Fruit fly (Drosophila melanogaster) whole organism, embryonic: ENCODE data around the gene CG18557.

Source experiments
- Abd-B ChIP-seq: fragments of 200-800 bp; sonication (Bioruptor generic); optimal IDR thresholded peaks from 2 replicates; lab custom pipeline; 2018; ENCODE audit warnings: missing biosample characterization, mild to moderate bottlenecking, missing genetic modification characterization, moderate library complexity
- Atf6 ChIP-seq: fragments of 200-800 bp; sonication (Bioruptor generic); IDR thresholded peaks from 2 replicates; pipeline ENCODE4 v1.3.6; 2022; ENCODE audit warnings: missing biosample characterization, missing genetic modification characterization
- Blimp-1 ChIP-seq: fragments of 200-800 bp; sonication (Bioruptor generic); optimal IDR thresholded peaks from 3 replicates; lab custom pipeline; 2018; ENCODE audit warnings: missing biosample characterization, missing genetic modification characterization, mild to moderate bottlenecking, moderate library complexity, missing genetic modification reagents
- CG10274 ChIP-seq: fragments of 200-800 bp; sonication (Bioruptor generic); optimal IDR thresholded peaks from 3 replicates; lab custom pipeline; 2017; ENCODE audit warnings: missing biosample characterization, mild to moderate bottlenecking, missing genetic modification characterization
- CG10321 ChIP-seq: fragments of 200-800 bp; sonication (Bioruptor generic); IDR thresholded peaks from 2 replicates; pipeline ENCODE4 v1.3.6; 2022; ENCODE audit warnings: missing biosample characterization, missing genetic modification characterization
- CG10462 ChIP-seq: fragments of 200-800 bp; sonication (Bioruptor generic); optimal IDR thresholded peaks from 2 replicates; lab custom pipeline; 2016; ENCODE audit warnings: missing biosample characterization, missing genetic modification characterization
- CG10565 ChIP-seq: fragments of 200-800 bp; sonication (Bioruptor generic); optimal IDR thresholded peaks from 3 replicates; lab custom pipeline; 2016; ENCODE audit warnings: missing biosample characterization, mild to moderate bottlenecking, missing genetic modification characterization
- CG13775 ChIP-seq: fragments of 200-800 bp; sonication (Bioruptor generic); optimal IDR thresholded peaks from 3 replicates; lab custom pipeline; 2017; ENCODE audit warnings: missing biosample characterization, mild to moderate bottlenecking, missing genetic modification characterization
- CG15073 ChIP-seq: fragments of 200-800 bp; sonication (Bioruptor generic); optimal IDR thresholded peaks from 2 replicates; lab custom pipeline; 2016; ENCODE audit warnings: missing biosample characterization, missing genetic modification characterization
- CG15269 ChIP-seq: fragments of 200-800 bp; sonication (Bioruptor generic); optimal IDR thresholded peaks from 2 replicates; lab custom pipeline; 2018; ENCODE audit warnings: missing biosample characterization, mild to moderate bottlenecking, missing genetic modification characterization, moderate library complexity
- CG17912 ChIP-seq: fragments of 200-800 bp; sonication (Bioruptor generic); optimal IDR thresholded peaks from 2 replicates; lab custom pipeline; 2018; ENCODE audit warnings: missing biosample characterization, mild to moderate bottlenecking, missing genetic modification characterization
- CG18619 ChIP-seq: fragments of 200-800 bp; sonication (Bioruptor generic); optimal IDR thresholded peaks from 3 replicates; lab custom pipeline; 2017; ENCODE audit warnings: missing biosample characterization, mild to moderate bottlenecking, missing genetic modification characterization
- CG2199 ChIP-seq: fragments of 200-800 bp; sonication (Bioruptor generic); IDR thresholded peaks from 3 replicates; pipeline ENCODE4 v1.3.6; 2022; ENCODE audit warnings: missing biosample characterization, missing genetic modification characterization
- CG30403 ChIP-seq: fragments of 200-800 bp; sonication (Bioruptor generic); optimal IDR thresholded peaks from 3 replicates; lab custom pipeline; 2016; ENCODE audit warnings: missing biosample characterization, missing genetic modification characterization
- CG4730 ChIP-seq: fragments of 200-800 bp; sonication (Bioruptor generic); IDR thresholded peaks from 2 replicates; pipeline ENCODE4 v1.3.6; 2022; ENCODE audit warnings: missing biosample characterization, missing genetic modification characterization
- CG4854 ChIP-seq: fragments of 200-800 bp; sonication (Bioruptor generic); optimal IDR thresholded peaks from 2 replicates; lab custom pipeline; 2016; ENCODE audit warnings: missing biosample characterization, missing genetic modification characterization, inconsistent platforms
- CG7786 ChIP-seq: fragments of 200-800 bp; sonication (Bioruptor generic); optimal IDR thresholded peaks from 2 replicates; lab custom pipeline; 2016; ENCODE audit warnings: missing biosample characterization, missing genetic modification characterization
- CG7839 ChIP-seq: fragments of 200-800 bp; sonication (Bioruptor generic); optimal IDR thresholded peaks from 3 replicates; lab custom pipeline; 2018; ENCODE audit warnings: missing biosample characterization, mild to moderate bottlenecking, missing genetic modification characterization, moderate library complexity
- CG8388 ChIP-seq: fragments of 200-800 bp; sonication (Bioruptor generic); optimal IDR thresholded peaks from 2 replicates; lab custom pipeline; 2019; ENCODE audit warnings: missing biosample characterization, mild to moderate bottlenecking, missing genetic modification characterization, moderate library complexity
- CTCF ChIP-seq: fragments of 200-800 bp; sonication (Bioruptor generic); optimal IDR thresholded peaks from 2 replicates; lab custom pipeline; 2017; ENCODE audit warnings: missing biosample characterization, mild to moderate bottlenecking, missing genetic modification characterization, moderate library complexity
- Camta ChIP-seq: fragments of 200-800 bp; sonication (Bioruptor generic); optimal IDR thresholded peaks from 2 replicates; lab custom pipeline; 2016; ENCODE audit warnings: missing biosample characterization, missing genetic modification characterization
- Dad ChIP-seq: fragments of 200-800 bp; sonication (Bioruptor generic); optimal IDR thresholded peaks from 3 replicates; lab custom pipeline; 2016; ENCODE audit warnings: missing biosample characterization, missing genetic modification characterization
- Dip3 ChIP-seq: fragments of 200-800 bp; sonication (Bioruptor generic); optimal IDR thresholded peaks from 3 replicates; lab custom pipeline; 2016; ENCODE audit warnings: missing biosample characterization, missing genetic modification characterization
- Fer2 ChIP-seq: fragments of 200-800 bp; sonication (Bioruptor generic); optimal IDR thresholded peaks from 2 replicates; lab custom pipeline; 2018; ENCODE audit warnings: missing biosample characterization, mild to moderate bottlenecking, missing genetic modification characterization, moderate library complexity
- H2.0 ChIP-seq: fragments of 200-800 bp; sonication (Bioruptor generic); IDR thresholded peaks from 2 replicates; pipeline ENCODE4 v1.3.6; 2022; ENCODE audit warnings: missing biosample characterization, missing genetic modification characterization
- HmgZ ChIP-seq: fragments of 200-800 bp; sonication (Bioruptor generic); optimal IDR thresholded peaks from 2 replicates; lab custom pipeline; 2018; ENCODE audit warnings: missing biosample characterization, mild to moderate bottlenecking, missing genetic modification characterization
- MESR4 ChIP-seq: fragments of 200-800 bp; sonication (Bioruptor generic); optimal IDR thresholded peaks from 2 replicates; lab custom pipeline; 2018; ENCODE audit warnings: missing biosample characterization, mild to moderate bottlenecking, missing genetic modification characterization, moderate library complexity
- Mrtf ChIP-seq: fragments of 200-800 bp; sonication (Bioruptor generic); IDR thresholded peaks from 3 replicates; pipeline ENCODE4 v1.3.6; 2022; ENCODE audit warnings: missing biosample characterization, missing genetic modification characterization
- NC2β ChIP-seq: fragments of 200-800 bp; sonication (Bioruptor generic); optimal IDR thresholded peaks from 2 replicates; lab custom pipeline; 2016; ENCODE audit warnings: missing biosample characterization, missing genetic modification characterization
- Side ChIP-seq: fragments of 200-800 bp; sonication (Bioruptor generic); optimal IDR thresholded peaks from 2 replicates; lab custom pipeline; 2016; ENCODE audit warnings: missing biosample characterization, missing genetic modification characterization
- aop ChIP-seq: fragments of 200-800 bp; sonication (Bioruptor generic); IDR thresholded peaks from 2 replicates; pipeline ENCODE4 v1.3.6; 2022; ENCODE audit warnings: missing biosample characterization, missing genetic modification characterization
- bowl ChIP-seq: fragments of 200-800 bp; sonication (Bioruptor generic); IDR thresholded peaks from 2 replicates; pipeline ENCODE4 v1.3.6; 2022; ENCODE audit warnings: missing biosample characterization, missing genetic modification characterization
- chinmo ChIP-seq: fragments of 200-800 bp; sonication (Bioruptor generic); IDR thresholded peaks from 4 replicates; pipeline ENCODE4 v1.3.6; 2022; ENCODE audit warnings: missing biosample characterization, missing genetic modification characterization; ENCODE audit not compliant: partially characterized antibody
- disco-r ChIP-seq: fragments of 200-800 bp; sonication (Bioruptor generic); optimal IDR thresholded peaks from 2 replicates; lab custom pipeline; 2016; ENCODE audit warnings: missing biosample characterization, missing genetic modification characterization
- emc ChIP-seq: fragments of 200-800 bp; sonication (Bioruptor generic); optimal IDR thresholded peaks from 2 replicates; lab custom pipeline; 2016; ENCODE audit warnings: missing biosample characterization, missing genetic modification characterization
- en ChIP-seq: fragments of 200-800 bp; sonication (Bioruptor generic); optimal IDR thresholded peaks from 2 replicates; lab custom pipeline; 2016; ENCODE audit warnings: missing biosample characterization, missing genetic modification characterization
- esg ChIP-seq: fragments of 200-800 bp; sonication (Bioruptor generic); conservative IDR thresholded peaks from 2 replicates; pipeline ENCODE4 v1.3.6; 2022; ENCODE audit warnings: missing biosample characterization, missing genetic modification characterization
- eve ChIP-seq, 2 experiments: fragments of >200 bp; optimal IDR thresholded peaks; 2 replicates each; lab custom pipeline; 2017; ENCODE audit warnings: missing biosample characterization in 2 of 2, missing genetic modification characterization in 2 of 2
- fd64A ChIP-seq: fragments of 200-800 bp; sonication (Bioruptor generic); optimal IDR thresholded peaks from 3 replicates; lab custom pipeline; 2018; ENCODE audit warnings: missing biosample characterization, mild to moderate bottlenecking, missing genetic modification characterization
- gsb ChIP-seq: fragments of 200-800 bp; sonication (Bioruptor generic); IDR thresholded peaks from 2 replicates; pipeline ENCODE4 v1.3.6; 2022; ENCODE audit warnings: missing biosample characterization, missing genetic modification characterization
- ham ChIP-seq: fragments of 200-800 bp; sonication (Bioruptor generic); IDR thresholded peaks from 2 replicates; pipeline ENCODE4 v1.3.6; 2022; ENCODE audit warnings: missing biosample characterization, missing genetic modification characterization
- mirr ChIP-seq: fragments of 200-800 bp; sonication (Bioruptor generic); optimal IDR thresholded peaks from 3 replicates; lab custom pipeline; 2018; ENCODE audit warnings: missing biosample characterization, mild to moderate bottlenecking, missing genetic modification characterization
- nau ChIP-seq: fragments of 200-800 bp; sonication (Bioruptor generic); optimal IDR thresholded peaks from 3 replicates; lab custom pipeline; 2017; ENCODE audit warnings: missing biosample characterization, mild to moderate bottlenecking, missing genetic modification characterization, missing genetic modification reagents
- oc ChIP-seq: fragments of 200-800 bp; sonication (Bioruptor generic); optimal IDR thresholded peaks from 2 replicates; lab custom pipeline; 2018; ENCODE audit warnings: missing biosample characterization, mild to moderate bottlenecking, missing genetic modification characterization, moderate library complexity
- pb ChIP-seq: fragments of 200-800 bp; sonication (Bioruptor generic); optimal IDR thresholded peaks from 3 replicates; lab custom pipeline; 2016; ENCODE audit warnings: missing biosample characterization, missing genetic modification characterization
- peb ChIP-seq: fragments of 200-800 bp; sonication (Bioruptor generic); IDR thresholded peaks from 2 replicates; pipeline ENCODE4 v1.3.6; 2022; ENCODE audit warnings: missing biosample characterization, missing genetic modification characterization
- psq ChIP-seq: fragments of 200-800 bp; sonication (Bioruptor generic); optimal IDR thresholded peaks from 2 replicates; lab custom pipeline; 2017; ENCODE audit warnings: missing biosample characterization, missing genetic modification characterization
- scrt ChIP-seq: fragments of 200-800 bp; sonication (Bioruptor generic); optimal IDR thresholded peaks from 2 replicates; lab custom pipeline; 2018; ENCODE audit warnings: missing biosample characterization, mild to moderate bottlenecking, missing genetic modification characterization, moderate library complexity
- sd ChIP-seq: fragments of 200-800 bp; sonication (Bioruptor generic); optimal IDR thresholded peaks from 3 replicates; lab custom pipeline; 2018; ENCODE audit warnings: missing biosample characterization, mild to moderate bottlenecking, missing genetic modification characterization, moderate library complexity
- sens ChIP-seq: fragments of 200-800 bp; sonication (Bioruptor generic); peaks from one replicate; lab custom pipeline; 2016; ENCODE audit warnings: missing biosample characterization, missing genetic modification characterization
- sim ChIP-seq: fragments of 200-800 bp; sonication (Bioruptor generic); IDR thresholded peaks from 2 replicates; pipeline ENCODE4 v1.3.6; 2022; ENCODE audit warnings: missing biosample characterization, missing genetic modification characterization
- sima ChIP-seq: fragments of 200-800 bp; sonication (Bioruptor generic); optimal IDR thresholded peaks from 2 replicates; lab custom pipeline; 2016; ENCODE audit warnings: missing biosample characterization, missing genetic modification characterization
- zfh2 ChIP-seq: fragments of 200-800 bp; sonication (Bioruptor generic); optimal IDR thresholded peaks from 2 replicates; lab custom pipeline; 2016; ENCODE audit warnings: missing biosample characterization, missing genetic modification characterization

The CG18557 gene

dm6 chr2L:2888859-2889443 lies 43.4 kb upstream of the CG18557 start (continued):
- TF ChIP-seq zfh2 (no peak), CG10462 (GFP tag; lab: Kevin White, UChicago) (no peak), Dip3 (no peak), H2.0 (GFP tag; lab: Robert Waterston, UW) (no peak), oc (tag; lab: Kevin White, UChicago) (no peak), Abd-B (GFP tag; lab: Kevin White, UChicago) (no peak), sima (GFP tag; lab: Kevin White, UChicago) (no peak), peb (GFP tag; lab: Robert Waterston, UW) (no peak), CG10565 (GFP tag; lab: Kevin White, UChicago) (no peak), CG10274 (GFP tag; lab: Kevin White, UChicago) (no peak), ham (GFP tag; lab: Robert Waterston, UW) (no peak), fd64A (no peak), psq (GFP tag; lab: Kevin White, UChicago) (peak; percentile 30), CG15269 (tag; lab: Kevin White, UChicago) (no peak), Camta (GFP tag; lab: Kevin White, UChicago) (no peak), sim (no peak), MESR4 (GFP tag; lab: Kevin White, UChicago) (no peak), emc (GFP tag; lab: Kevin White, UChicago) (no peak), CG13775 (GFP tag; lab: Kevin White, UChicago) (no peak), chinmo (peak; percentile 87; the same call in 2 of the 4 replicates), CG4854 (no peak), CG8388 (GFP tag; lab: Kevin White, UChicago) (no peak), CTCF (no peak), CG17912 (GFP tag; lab: Kevin White, UChicago) (no peak), CG18619 (no peak), disco-r (GFP tag; lab: Kevin White, UChicago) (no peak), Atf6 (GFP tag; lab: Robert Waterston, UW) (no peak), Fer2 (tag; lab: Kevin White, UChicago) (no peak), mirr (GFP tag; lab: Kevin White, UChicago) (no peak), CG7786 (GFP tag; lab: Kevin White, UChicago) (no peak), CG7839 (tag; lab: Kevin White, UChicago) (no peak), eve (GFP tag; optimal IDR thresholded peaks at IDR 0.05; lab: Kevin White, UChicago) (peak in 1 of 2 experiments; percentile 84), sd (tag; lab: Kevin White, UChicago) (peak; percentile 44), CG2199 (GFP tag; lab: Robert Waterston, UW) (0 out of 3 replicates have a peak, but pooled peaks have one; percentile 9), esg (GFP tag; lab: Robert Waterston, UW) (no peak), en (no peak), Blimp-1 (GFP tag; lab: Kevin White, UChicago) (peak; percentile 53), CG15073 (GFP tag; lab: Kevin White, UChicago) (no peak), Dad (GFP tag; lab: Kevin White, UChicago) (no peak), nau (GFP tag; lab: Kevin White, UChicago) (peak; percentile 24), sens (GFP tag; lab: Kevin White, UChicago) (peak; percentile 28), CG4730 (no peak), CG10321 (GFP tag; lab: Robert Waterston, UW) (no peak), HmgZ (tag; lab: Kevin White, UChicago) (no peak), scrt (no peak), bowl (GFP tag; lab: Robert Waterston, UW) (no peak), pb (GFP tag; lab: Kevin White, UChicago) (no peak), Side (GFP tag; lab: Kevin White, UChicago) (no peak), CG30403 (no peak), NC2β (no peak), aop (GFP tag; lab: Robert Waterston, UW) (no peak), gsb (no peak), Mrtf (GFP tag; lab: Robert Waterston, UW) (no peak)
